Fruit fly (Drosophila melanogaster): ENCODE measurements around the gene CG42507.

CG42507 gene

dm6 chr3L:14801854-14802616 lies 44.3 kb upstream of the CG42507 start, which contains the start of gene NHP2 (continued):
- no peak for TF ChIP-seq CG11723 (GFP tag; optimal IDR thresholded peaks at IDR 0.05)
- TF ChIP-seq CG2199 (GFP tag; IDR thresholded peaks at IDR 0.05), result 0 out of 3 replicates have a peak, but pooled peaks have one; percentile 33
- TF ChIP-seq trem (tag; optimal IDR thresholded peaks at IDR 0.05), result peak; percentile 88
- peak; percentile 76 for TF ChIP-seq MTF-1 (GFP tag; optimal IDR thresholded peaks at IDR 0.05; ENCODE audit: borderline replicate concordance)
- TF ChIP-seq ind (GFP tag; optimal IDR thresholded peaks at IDR 0.05), result peak; percentile 81
- no peak for TF ChIP-seq prd (optimal IDR thresholded peaks at IDR 0.05)
- peak; percentile 83 for TF ChIP-seq prd (GFP tag; IDR thresholded peaks at IDR 0.05)
- TF ChIP-seq Dp (GFP tag; optimal IDR thresholded peaks at IDR 0.05), result peak; percentile 57
- TF ChIP-seq Ptx1 (GFP tag; IDR thresholded peaks at IDR 0.05), result peak; percentile 77
- no peak for TF ChIP-seq CG15479 (GFP tag; optimal IDR thresholded peaks at IDR 0.05)
- TF ChIP-seq p53 (GFP tag; optimal IDR thresholded peaks at IDR 0.05), result no peak
- no peak for TF ChIP-seq ro (GFP tag; IDR thresholded peaks at IDR 0.05)
- peak; percentile 85 for TF ChIP-seq zen (tag; optimal IDR thresholded peaks at IDR 0.05)
- TF ChIP-seq tin (GFP tag; optimal IDR thresholded peaks at IDR 0.05), result peak; percentile 80
- no peak for TF ChIP-seq Sox102F (GFP tag; optimal IDR thresholded peaks at IDR 0.05)
- TF ChIP-seq CG18476 (GFP tag; optimal IDR thresholded peaks at IDR 0.05), result peak; percentile 75
- no peak; the same call in 2 of the 3 replicates for TF ChIP-seq CG2889 (GFP tag; IDR thresholded peaks at IDR 0.05)
- peak; percentile 80 for TF ChIP-seq CG7556 (GFP tag; optimal IDR thresholded peaks at IDR 0.05)
- TF ChIP-seq CG18011 (GFP tag; optimal IDR thresholded peaks at IDR 0.05), result peak; percentile 49
- peak; percentile 17; the same call in 1 of the 2 replicates for TF ChIP-seq amos (GFP tag; IDR thresholded peaks at IDR 0.05; ENCODE audit: partially characterized antibody)
- TF ChIP-seq fd3F (GFP tag; optimal IDR thresholded peaks at IDR 0.05), result peak; percentile 62
- TF ChIP-seq toy (GFP tag; IDR thresholded peaks at IDR 0.05), result peak; percentile 54; the same call in 1 of the 2 replicates
- no peak for TF ChIP-seq Nf-YC (tag; optimal IDR thresholded peaks at IDR 0.05)
- no peak for TF ChIP-seq ERR (GFP tag; optimal IDR thresholded peaks at IDR 0.05)
- peak; percentile 84 for TF ChIP-seq Ets97D (GFP tag; optimal IDR thresholded peaks at IDR 0.05)
- TF ChIP-seq CG7745 (tag; optimal IDR thresholded peaks at IDR 0.05), result peak; percentile 24
- peak; percentile 73 for TF ChIP-seq D19B (GFP tag; optimal IDR thresholded peaks at IDR 0.05)
- TF ChIP-seq CG10462 (GFP tag; optimal IDR thresholded peaks at IDR 0.05), result peak; percentile 62
- peak; percentile 66; the same call in 1 of the 2 replicates for TF ChIP-seq CG9215 (GFP tag; IDR thresholded peaks at IDR 0.05)
- TF ChIP-seq her (GFP tag; optimal IDR thresholded peaks at IDR 0.05), result no peak
- TF ChIP-seq Dek (tag; optimal IDR thresholded peaks at IDR 0.05), result peak; percentile 88
- TF ChIP-seq CG8359 (GFP tag; optimal IDR thresholded peaks at IDR 0.05; ENCODE audit: borderline replicate concordance), result peak; percentile 47
- TF ChIP-seq Sry-β (GFP tag; optimal IDR thresholded peaks at IDR 0.05), result peak; percentile 21
- TF ChIP-seq Drgx (GFP tag; IDR thresholded peaks at IDR 0.05), result peak; percentile 80
- TF ChIP-seq H2.0 (GFP tag; IDR thresholded peaks at IDR 0.05), result peak; percentile 63
- peak; percentile 57 for TF ChIP-seq Adf1 (GFP tag; IDR thresholded peaks at IDR 0.05)
- no peak for TF ChIP-seq hth (optimal IDR thresholded peaks at IDR 0.05)
- peak; percentile 65 for TF ChIP-seq Nf-YB (GFP tag; optimal IDR thresholded peaks at IDR 0.05)
- no peak for TF ChIP-seq hbn (GFP tag; IDR thresholded peaks at IDR 0.05; ENCODE audit: partially characterized antibody)
- TF ChIP-seq BtbVII (GFP tag; optimal IDR thresholded peaks at IDR 0.05), result peak; percentile 70
- TF ChIP-seq CG12071 (GFP tag; optimal IDR thresholded peaks at IDR 0.05), result no peak
- peak; percentile 70 to 84 for TF ChIP-seq bsh (GFP tag; optimal IDR thresholded peaks at IDR 0.05)
- peak; percentile 67 for TF ChIP-seq Spps (tag; optimal IDR thresholded peaks at IDR 0.05)
- peak; percentile 34 for TF ChIP-seq ac (GFP tag; optimal IDR thresholded peaks at IDR 0.05)
- no peak for TF ChIP-seq CG10274 (GFP tag; optimal IDR thresholded peaks at IDR 0.05)
- peak; percentile 87 for TF ChIP-seq Xbp1 (GFP tag; optimal IDR thresholded peaks at IDR 0.05)
- peak; percentile 84 for TF ChIP-seq CG17328 (GFP tag; IDR thresholded peaks at IDR 0.05)
- TF ChIP-seq CG3838 (GFP tag; optimal IDR thresholded peaks at IDR 0.05), result peak; percentile 64
- TF ChIP-seq ems (GFP tag; optimal IDR thresholded peaks at IDR 0.05), result peak; percentile 58
